Worm (Caenorhabditis elegans): Measurements from ENCODE around the gene F38B7.11.

Gene F38B7.11

ce11 chrV:11593888-11594287 is 47.0 kb downstream of the F38B7.11 start:
- no peak for TF ChIP-seq sdc-2 (tag; optimal IDR thresholded peaks at IDR 0.05)
- TF ChIP-seq pha-4 (tag; optimal IDR thresholded peaks at IDR 0.05) = no peak
- no peak for TF ChIP-seq hlh-8 (tag; optimal IDR thresholded peaks at IDR 0.05)
- TF ChIP-seq T23F11.4 (GFP tag; optimal IDR thresholded peaks at IDR 0.05) = no peak
- no peak for TF ChIP-seq pax-1 (tag; optimal IDR thresholded peaks at IDR 0.05)
- no peak for TF ChIP-seq hlh-30 (tag; optimal IDR thresholded peaks at IDR 0.05; ENCODE audit: insufficient read depth)
- no peak for TF ChIP-seq ceh-34 (tag; optimal IDR thresholded peaks at IDR 0.05)
- TF ChIP-seq Y22D7AL.16 (tag; optimal IDR thresholded peaks at IDR 0.05) = no peak
- no peak for TF ChIP-seq K02D7.2 (tag; optimal IDR thresholded peaks at IDR 0.05)
- no peak for TF ChIP-seq rnt-1 (tag; optimal IDR thresholded peaks at IDR 0.05)
- no peak for TF ChIP-seq pros-1 (tag; optimal IDR thresholded peaks at IDR 0.05)
- TF ChIP-seq che-1 (tag; optimal IDR thresholded peaks at IDR 0.05) = no peak
- TF ChIP-seq mec-3 (tag; optimal IDR thresholded peaks at IDR 0.05; ENCODE audit: borderline replicate concordance) = no peak

Measured in whole organism, late embryonic.